Fruit fly (Drosophila melanogaster): ENCODE data around the gene Aduk.

The Aduk gene

DNA sequence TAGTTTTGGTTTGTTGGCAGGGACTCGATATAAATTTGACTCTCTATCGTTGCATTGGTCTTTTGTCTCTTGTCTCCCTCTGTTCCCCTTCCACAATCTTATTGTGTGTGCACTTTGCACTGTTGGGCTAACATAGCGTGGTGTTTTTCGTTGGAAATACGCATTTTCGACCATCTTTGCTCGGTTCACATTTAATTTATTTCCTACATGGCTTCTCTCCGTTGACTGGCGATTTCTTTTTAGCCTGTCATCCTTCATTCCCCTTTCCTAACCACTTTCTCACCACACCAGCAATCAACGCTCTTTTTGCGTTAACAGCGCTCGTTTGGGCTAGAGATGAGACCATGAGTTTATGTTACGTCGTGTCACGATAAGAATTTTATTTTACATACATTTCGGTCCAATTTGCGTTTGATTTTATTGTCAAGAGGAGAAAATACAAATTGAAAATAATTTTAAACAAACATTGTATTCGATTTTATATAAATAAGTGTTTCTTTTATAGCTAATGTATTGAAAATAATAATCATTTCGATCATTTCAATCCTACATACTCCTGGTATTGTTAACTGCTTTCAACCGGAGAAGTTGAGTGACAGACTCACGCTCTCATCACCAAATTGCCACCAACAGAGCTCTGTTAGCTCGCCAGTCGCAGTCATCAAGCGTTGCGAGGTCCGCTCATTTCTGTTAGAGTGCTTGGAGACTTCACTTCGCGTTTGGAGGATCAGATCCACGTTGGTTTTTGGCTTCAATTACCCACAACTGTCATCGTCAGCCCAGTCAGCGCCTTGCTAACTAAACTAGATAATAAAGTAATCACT, 6.9 kb upstream of the Aduk start (continued):
- TF ChIP-seq CkIIα-i1 (GFP tag; IDR thresholded peaks at IDR 0.05) = no peak
- peak; percentile 13 for TF ChIP-seq CG9797 (GFP tag; optimal IDR thresholded peaks at IDR 0.05)
- peak; percentile 66 for TF ChIP-seq kay (GFP tag; optimal IDR thresholded peaks at IDR 0.05)
- no peak for TF ChIP-seq YL-1 (GFP tag; optimal IDR thresholded peaks at IDR 0.05)
- TF ChIP-seq stwl (tag; optimal IDR thresholded peaks at IDR 0.05) = no peak
- no peak for TF ChIP-seq cad (GFP tag; optimal IDR thresholded peaks at IDR 0.05)
- TF ChIP-seq CG10147 (GFP tag; optimal IDR thresholded peaks at IDR 0.05) = peak; percentile 89
- TF ChIP-seq CG15514 (GFP tag; optimal IDR thresholded peaks at IDR 0.05) = peak; percentile 71
- 0 out of 2 replicates have a peak, but pooled peaks have one; percentile 36 for TF ChIP-seq CG32772 (GFP tag; IDR thresholded peaks at IDR 0.05)
- peak; percentile 43 for TF ChIP-seq CG31365 (tag; optimal IDR thresholded peaks at IDR 0.05)
- TF ChIP-seq Mrtf (GFP tag; IDR thresholded peaks at IDR 0.05) = peak; percentile 58; the same call in 1 of the 3 replicates
- no peak for TF ChIP-seq CG13624 (GFP tag; optimal IDR thresholded peaks at IDR 0.05)
- peak; percentile 85 for TF ChIP-seq PHDP (tag; optimal IDR thresholded peaks at IDR 0.05)
- TF ChIP-seq sob (GFP tag; IDR thresholded peaks at IDR 0.05) = peak; percentile 78
- TF ChIP-seq salm (tag; optimal IDR thresholded peaks at IDR 0.05) = peak; percentile 29
- peak; percentile 41 for TF ChIP-seq pfk (GFP tag; optimal IDR thresholded peaks at IDR 0.05)
- peak; percentile 93 for TF ChIP-seq Med (GFP tag)
- no peak for TF ChIP-seq peb (GFP tag; IDR thresholded peaks at IDR 0.05)
- peak; percentile 47 for TF ChIP-seq CG3995 (GFP tag; optimal IDR thresholded peaks at IDR 0.05)
- TF ChIP-seq luna (GFP tag; optimal IDR thresholded peaks at IDR 0.05) = peak; percentile 17
- peak; percentile 60 to 86 for TF ChIP-seq Hr51 (GFP tag; optimal IDR thresholded peaks at IDR 0.05)
- no peak for TF ChIP-seq CG11696 (GFP tag; IDR thresholded peaks at IDR 0.05)
- peak; percentile 79 for TF ChIP-seq HmgZ (tag; optimal IDR thresholded peaks at IDR 0.05)
- no peak for TF ChIP-seq Kr (GFP tag; optimal IDR thresholded peaks at IDR 0.05)
- no peak for TF ChIP-seq Hr39 (optimal IDR thresholded peaks at IDR 0.05)
- peak; percentile 20 for TF ChIP-seq Ets65A (GFP tag)
- TF ChIP-seq CG9876 (GFP tag; optimal IDR thresholded peaks at IDR 0.05) = no peak
- peak; percentile 86; the same call in 2 of the 3 replicates for TF ChIP-seq CG2199 (GFP tag; IDR thresholded peaks at IDR 0.05)
- TF ChIP-seq CG7357 (GFP tag; IDR thresholded peaks at IDR 0.05) = peak; percentile 43; the same call in 1 of the 3 replicates
- peak; percentile 23 for TF ChIP-seq cato (GFP tag; optimal IDR thresholded peaks at IDR 0.05; ENCODE audit: borderline replicate concordance)
- peak; percentile 42; the same call in 1 of the 2 replicates for TF ChIP-seq Adf1 (GFP tag; IDR thresholded peaks at IDR 0.05)
- TF ChIP-seq ind (GFP tag; optimal IDR thresholded peaks at IDR 0.05) = peak; percentile 71
- peak; percentile 48 for TF ChIP-seq CG10431 (GFP tag; optimal IDR thresholded peaks at IDR 0.05)
- peak; percentile 81 for TF ChIP-seq gcm (GFP tag; optimal IDR thresholded peaks at IDR 0.05)
- peak; percentile 70 for TF ChIP-seq CG8281 (tag; optimal IDR thresholded peaks at IDR 0.05)
- TF ChIP-seq CG13424 (tag; optimal IDR thresholded peaks at IDR 0.05) = peak; percentile 87
- 0 out of 3 replicates have a peak, but pooled peaks have one; percentile 58 for TF ChIP-seq CG6791 (GFP tag; IDR thresholded peaks at IDR 0.05; ENCODE audit: partially characterized antibody)
- peak; percentile 91 for TF ChIP-seq lbe (GFP tag; optimal IDR thresholded peaks at IDR 0.05)
- TF ChIP-seq sna (GFP tag; IDR thresholded peaks at IDR 0.05; ENCODE audit: partially characterized antibody) = peak; percentile 94
- TF ChIP-seq CG4617 (GFP tag; optimal IDR thresholded peaks at IDR 0.05; ENCODE audit: borderline replicate concordance) = no peak
- peak; percentile 50 for TF ChIP-seq CG8089 (GFP tag; optimal IDR thresholded peaks at IDR 0.05)
- TF ChIP-seq sens (GFP tag) = peak; percentile 84
- TF ChIP-seq al (GFP tag; IDR thresholded peaks at IDR 0.05) = peak; percentile 29; the same call in 1 of the 2 replicates
- no peak for TF ChIP-seq Awh (GFP tag; IDR thresholded peaks at IDR 0.05)
- TF ChIP-seq CG18011 (GFP tag; optimal IDR thresholded peaks at IDR 0.05) = peak; percentile 35
- no peak for TF ChIP-seq ab (GFP tag; optimal IDR thresholded peaks at IDR 0.05)
- TF ChIP-seq CG17912 (GFP tag; optimal IDR thresholded peaks at IDR 0.05) = no peak
- peak; percentile 75 for TF ChIP-seq CG10979 (tag; optimal IDR thresholded peaks at IDR 0.05)
- TF ChIP-seq inv (GFP tag; IDR thresholded peaks at IDR 0.05; ENCODE audit: partially characterized antibody) = peak; percentile 88

Data from whole organism, embryonic.